Worm (Caenorhabditis elegans): ENCODE data around the gene W03G11.4.
A peak's percentile ranks its signal among the peaks of the same experiment; 100 is the strongest.

Gene W03G11.4

ce11 chrX:12081250-12081649, 11.7 kb downstream of the W03G11.4 start:
- TF ChIP-seq alr-1 (tag; optimal IDR thresholded peaks at IDR 0.05) (no peak), nhr-12 (tag; optimal IDR thresholded peaks at IDR 0.05) (no peak), lin-39 (tag; optimal IDR thresholded peaks at IDR 0.05) (no peak), snpc-4 (tag; optimal IDR thresholded peaks at IDR 0.05) (no peak), elt-3 (tag; optimal IDR thresholded peaks at IDR 0.05) (no peak)

ce11 chrX:12080581-12081162, 12.3 kb downstream of the W03G11.4 start:
- TF ChIP-seq sem-4 (tag; optimal IDR thresholded peaks at IDR 0.05): peak; percentile 58
- peak; percentile 14 for TF ChIP-seq mab-5 (tag; optimal IDR thresholded peaks at IDR 0.05)
- peak; percentile 80 for TF ChIP-seq blmp-1 (tag; optimal IDR thresholded peaks at IDR 0.05; ENCODE audit: insufficient read depth)
- no peak for TF ChIP-seq ztf-1 (GFP tag; conservative IDR thresholded peaks at IDR 0.05)
- TF ChIP-seq unc-55 (GFP tag; optimal IDR thresholded peaks at IDR 0.05): peak; percentile 59
- no peak for TF ChIP-seq alr-1 (tag; optimal IDR thresholded peaks at IDR 0.05)
- no peak for TF ChIP-seq R02D3.7 (tag; optimal IDR thresholded peaks at IDR 0.05)
- TF ChIP-seq nhr-21 (tag; optimal IDR thresholded peaks at IDR 0.05): no peak
- no peak for TF ChIP-seq gmeb-1 (tag; optimal IDR thresholded peaks at IDR 0.05)
- no peak for TF ChIP-seq elt-3 (tag; optimal IDR thresholded peaks at IDR 0.05)
- TF ChIP-seq nhr-12 (tag; optimal IDR thresholded peaks at IDR 0.05): no peak
- no peak for TF ChIP-seq skn-1 (tag; optimal IDR thresholded peaks at IDR 0.05)
- no peak for TF ChIP-seq lin-11 (tag; optimal IDR thresholded peaks at IDR 0.05)
- no peak for TF ChIP-seq aly-2 (tag; optimal IDR thresholded peaks at IDR 0.05)
- peak; percentile 69 for TF ChIP-seq nhr-25 (tag; optimal IDR thresholded peaks at IDR 0.05)
- peak; percentile 55 for TF ChIP-seq nhr-129 (tag; optimal IDR thresholded peaks at IDR 0.05)
- no peak for TF ChIP-seq peb-1 (tag; optimal IDR thresholded peaks at IDR 0.05)
- TF ChIP-seq zag-1 (tag; optimal IDR thresholded peaks at IDR 0.05): no peak
- peak; percentile 26 for TF ChIP-seq sma-9 (GFP tag; optimal IDR thresholded peaks at IDR 0.05)
- no peak for TF ChIP-seq sma-9 (tag; optimal IDR thresholded peaks at IDR 0.05)
- TF ChIP-seq F13H6.1 (tag; optimal IDR thresholded peaks at IDR 0.05): peak; percentile 15

- TF ChIP-seq lin-39 (tag; optimal IDR thresholded peaks at IDR 0.05) (no peak), egl-27 (tag; optimal IDR thresholded peaks at IDR 0.05) (no peak), snpc-4 (tag; optimal IDR thresholded peaks at IDR 0.05) (no peak), zag-1 (tag; optimal IDR thresholded peaks at IDR 0.05) (no peak), ceh-82 (tag; optimal IDR thresholded peaks at IDR 0.05) (no peak), Y55F3AM.14 (GFP tag; optimal IDR thresholded peaks at IDR 0.05) (no peak), sma-3 (GFP tag; optimal IDR thresholded peaks at IDR 0.05) (no peak), nhr-12 (tag; optimal IDR thresholded peaks at IDR 0.05) (no peak), lsy-2 (tag; optimal IDR thresholded peaks at IDR 0.05) (no peak), ztf-4 (tag; optimal IDR thresholded peaks at IDR 0.05) (no peak), fos-1 (tag; optimal IDR thresholded peaks at IDR 0.05) (no peak), dmd-4 (tag; optimal IDR thresholded peaks at IDR 0.05) (no peak), nhr-10 (tag; optimal IDR thresholded peaks at IDR 0.05) (no peak), gmeb-1 (tag; optimal IDR thresholded peaks at IDR 0.05) (no peak), unc-55 (GFP tag; optimal IDR thresholded peaks at IDR 0.05) (no peak), ZK546.5 (tag; optimal IDR thresholded peaks at IDR 0.05) (no peak), lin-13 (GFP tag; optimal IDR thresholded peaks at IDR 0.05) (no peak), alr-1 (tag; optimal IDR thresholded peaks at IDR 0.05) (no peak), nhr-21 (tag; optimal IDR thresholded peaks at IDR 0.05) (no peak), unc-62 (GFP tag; optimal IDR thresholded peaks at IDR 0.05) (no peak)
Observed at ce11 chrX:12073764-12074163, 19.2 kb downstream of the W03G11.4 start, which contains the start of gene tmem-145. TSS of gene tmem-145 (minus strand) at chrX:12073864.

ce11 chrX:12068250-12068649, 24.7 kb downstream of the W03G11.4 start, which contains the start of gene lgc-24:
TSS of gene lgc-24 (plus strand) at chrX:12068550.
- no peak for TF ChIP-seq mbf-1 (tag; optimal IDR thresholded peaks at IDR 0.05)
- no peak for TF ChIP-seq fos-1 (tag; optimal IDR thresholded peaks at IDR 0.05)
- no peak for TF ChIP-seq nhr-25 (tag; optimal IDR thresholded peaks at IDR 0.05)
- TF ChIP-seq ceh-16 (tag; optimal IDR thresholded peaks at IDR 0.05): no peak
- TF ChIP-seq lin-11 (tag; optimal IDR thresholded peaks at IDR 0.05): no peak
- TF ChIP-seq C34F6.9 (tag; optimal IDR thresholded peaks at IDR 0.05): no peak
- TF ChIP-seq sem-4 (tag; optimal IDR thresholded peaks at IDR 0.05): no peak
- no peak for TF ChIP-seq dmd-4 (tag; optimal IDR thresholded peaks at IDR 0.05)
- TF ChIP-seq crh-2 (tag; optimal IDR thresholded peaks at IDR 0.05): no peak
- TF ChIP-seq unc-62 (GFP tag; optimal IDR thresholded peaks at IDR 0.05): no peak
- no peak for TF ChIP-seq ztf-1 (GFP tag; conservative IDR thresholded peaks at IDR 0.05)
- TF ChIP-seq ceh-82 (tag; optimal IDR thresholded peaks at IDR 0.05): no peak
- no peak for TF ChIP-seq lsy-2 (tag; optimal IDR thresholded peaks at IDR 0.05)
- no peak for TF ChIP-seq skn-1 (tag; optimal IDR thresholded peaks at IDR 0.05)
- TF ChIP-seq snpc-4 (tag; optimal IDR thresholded peaks at IDR 0.05): no peak
- no peak for TF ChIP-seq Y55F3AM.14 (GFP tag; optimal IDR thresholded peaks at IDR 0.05)
- TF ChIP-seq ztf-11 (tag; optimal IDR thresholded peaks at IDR 0.05): no peak
- no peak for TF ChIP-seq nhr-6 (tag; optimal IDR thresholded peaks at IDR 0.05)
- TF ChIP-seq nhr-21 (tag; optimal IDR thresholded peaks at IDR 0.05): no peak
